Fruit fly (Drosophila melanogaster) whole organism, embryonic: ENCODE data around the gene AP-2mu.

ENCODE experiments used
- CG10267 ChIP-seq: fragments of 200-800 bp; sonication (Bioruptor generic); optimal IDR thresholded peaks from 2 replicates; lab custom pipeline; 2018; ENCODE audit warnings: missing biosample characterization, mild to moderate bottlenecking, missing genetic modification characterization, moderate library complexity
- CG10321 ChIP-seq: fragments of 200-800 bp; sonication (Bioruptor generic); IDR thresholded peaks from 2 replicates; pipeline ENCODE4 v1.3.6; 2022; ENCODE audit warnings: missing biosample characterization, missing genetic modification characterization
- CG1233 ChIP-seq: fragments of 200-800 bp; sonication (Bioruptor generic); optimal IDR thresholded peaks from 4 replicates; lab custom pipeline; 2018; ENCODE audit warnings: missing biosample characterization, mild to moderate bottlenecking, missing genetic modification characterization
- CG12659 ChIP-seq: fragments of 200-800 bp; sonication (Bioruptor generic); optimal IDR thresholded peaks from 3 replicates; lab custom pipeline; 2017; ENCODE audit warnings: mild to moderate bottlenecking, missing biosample characterization, missing genetic modification reagents, missing genetic modification characterization
- CG13287 ChIP-seq: fragments of 200-800 bp; sonication (Bioruptor generic); IDR thresholded peaks from 2 replicates; pipeline ENCODE4 v1.3.6; 2022; ENCODE audit warnings: missing biosample characterization, missing genetic modification characterization; ENCODE audit not compliant: partially characterized antibody
- CG13424 ChIP-seq: fragments of 200-800 bp; sonication (Bioruptor generic); optimal IDR thresholded peaks from 2 replicates; lab custom pipeline; 2019; ENCODE audit warnings: missing biosample characterization, mild to moderate bottlenecking, missing genetic modification characterization, moderate library complexity
- CG14710 ChIP-seq: fragments of 200-800 bp; sonication (Bioruptor generic); optimal IDR thresholded peaks from 3 replicates; lab custom pipeline; 2019; ENCODE audit warnings: missing biosample characterization, mild to moderate bottlenecking, missing genetic modification characterization, moderate library complexity
- CG15479 ChIP-seq: fragments of 200-800 bp; sonication (Bioruptor generic); optimal IDR thresholded peaks from 3 replicates; lab custom pipeline; 2019; ENCODE audit warnings: missing biosample characterization, mild to moderate bottlenecking, missing genetic modification characterization, moderate library complexity
- CG17385 ChIP-seq: fragments of 200-800 bp; sonication (Bioruptor generic); optimal IDR thresholded peaks from 3 replicates; lab custom pipeline; 2018; ENCODE audit warnings: missing biosample characterization, mild to moderate bottlenecking, missing genetic modification characterization
- CG17829 ChIP-seq: fragments of 200-800 bp; optimal IDR thresholded peaks from 2 replicates; lab custom pipeline; 2019; ENCODE audit warnings: missing biosample characterization, mild to moderate bottlenecking, missing genetic modification characterization, moderate library complexity
- CG2712 ChIP-seq: fragments of 200-800 bp; optimal IDR thresholded peaks from 3 replicates; lab custom pipeline; 2019; ENCODE audit warnings: missing biosample characterization, mild to moderate bottlenecking, missing genetic modification characterization, moderate library complexity
- CG4328 ChIP-seq: fragments of 200-800 bp; sonication (Bioruptor generic); optimal IDR thresholded peaks from 3 replicates; lab custom pipeline; 2017; ENCODE audit warnings: missing biosample characterization, missing genetic modification reagents, missing genetic modification characterization
- CG5180 ChIP-seq: fragments of 200-800 bp; sonication (Bioruptor generic); optimal IDR thresholded peaks from 3 replicates; lab custom pipeline; 2017; ENCODE audit warnings: missing biosample characterization, missing genetic modification characterization, mild to moderate bottlenecking, moderate library complexity, missing genetic modification reagents
- CG7745 ChIP-seq: fragments of 200-800 bp; sonication (Bioruptor generic); optimal IDR thresholded peaks from 2 replicates; lab custom pipeline; 2018; ENCODE audit warnings: missing biosample characterization, mild to moderate bottlenecking, missing genetic modification characterization, moderate library complexity
- CG7928 ChIP-seq: fragments of 200-800 bp; sonication (Bioruptor generic); optimal IDR thresholded peaks from 2 replicates; lab custom pipeline; 2017; ENCODE audit warnings: missing biosample characterization, mild to moderate bottlenecking, missing genetic modification characterization
- CG7987 ChIP-seq: fragments of 200-800 bp; sonication (Bioruptor generic); optimal IDR thresholded peaks from 2 replicates; lab custom pipeline; 2018; ENCODE audit warnings: missing biosample characterization, mild to moderate bottlenecking, missing genetic modification characterization, moderate library complexity
- CG9797 ChIP-seq: fragments of 200-800 bp; sonication (Bioruptor generic); optimal IDR thresholded peaks from 3 replicates; lab custom pipeline; 2018; ENCODE audit warnings: missing biosample characterization, mild to moderate bottlenecking, missing genetic modification characterization
- CTCF ChIP-seq: fragments of 200-800 bp; sonication (Bioruptor generic); optimal IDR thresholded peaks from 2 replicates; lab custom pipeline; 2017; ENCODE audit warnings: missing biosample characterization, mild to moderate bottlenecking, missing genetic modification characterization, moderate library complexity
- Dref ChIP-seq: fragments of 200-800 bp; sonication (Bioruptor generic); IDR thresholded peaks from 2 replicates; pipeline ENCODE4 v1.3.6; 2022; ENCODE audit warnings: missing biosample characterization, missing genetic modification characterization
- Ets97D ChIP-seq: fragments of 200-800 bp; sonication (Bioruptor generic); optimal IDR thresholded peaks from 3 replicates; lab custom pipeline; 2016; ENCODE audit warnings: missing biosample characterization, missing genetic modification characterization
- Hand ChIP-seq: fragments of 200-800 bp; sonication (Bioruptor generic); optimal IDR thresholded peaks from 2 replicates; lab custom pipeline; 2017; ENCODE audit warnings: mild to moderate bottlenecking, missing biosample characterization, missing genetic modification reagents, missing genetic modification characterization
- MBD-R2 ChIP-seq: fragments of 200-800 bp; sonication (Bioruptor generic); IDR thresholded peaks from 2 replicates; pipeline ENCODE4 v1.3.6; 2022; ENCODE audit warnings: missing biosample characterization, missing genetic modification characterization
- Max ChIP-seq: fragments of 200-800 bp; sonication (Bioruptor generic); optimal IDR thresholded peaks from 2 replicates; lab custom pipeline; 2016; ENCODE audit warnings: missing biosample characterization, mild to moderate bottlenecking, missing genetic modification characterization
- Med ChIP-seq: fragments of 200-800 bp; sonication (Bioruptor generic); peaks from one replicate; lab custom pipeline; 2016; ENCODE audit warnings: missing biosample characterization, missing genetic modification characterization, mild to moderate bottlenecking, inconsistent platforms, moderate library complexity
- Myb ChIP-seq: fragments of 200-800 bp; sonication (Bioruptor generic); optimal IDR thresholded peaks from 2 replicates; lab custom pipeline; 2016; ENCODE audit warnings: missing biosample characterization, missing genetic modification characterization
- Rfx ChIP-seq: fragments of 200-800 bp; sonication (Bioruptor generic); IDR thresholded peaks from 2 replicates; pipeline ENCODE4 v1.3.6; 2022; ENCODE audit warnings: missing biosample characterization, missing genetic modification characterization
- Sin3A ChIP-seq: fragments of >200 bp; optimal IDR thresholded peaks from 2 replicates; lab custom pipeline; 2018
- Sry-δ ChIP-seq: fragments of 200-800 bp; sonication (Bioruptor generic); optimal IDR thresholded peaks from 2 replicates; lab custom pipeline; 2016; ENCODE audit warnings: missing biosample characterization, missing genetic modification characterization
- Tbp ChIP-seq: fragments of >200 bp; optimal IDR thresholded peaks from 2 replicates; lab custom pipeline; 2018; ENCODE audit warnings: missing biosample characterization, missing genetic modification characterization
- aop ChIP-seq: fragments of 200-800 bp; sonication (Bioruptor generic); IDR thresholded peaks from 2 replicates; pipeline ENCODE4 v1.3.6; 2022; ENCODE audit warnings: missing biosample characterization, missing genetic modification characterization
- ash1 ChIP-seq: fragments of 200-800 bp; sonication (Bioruptor generic); optimal IDR thresholded peaks from 2 replicates; lab custom pipeline; 2018; ENCODE audit warnings: missing biosample characterization, mild to moderate bottlenecking, missing genetic modification characterization
- bab2 ChIP-seq: fragments of 200-800 bp; sonication (Bioruptor generic); optimal IDR thresholded peaks from 2 replicates; lab custom pipeline; 2016; ENCODE audit warnings: missing biosample characterization, missing genetic modification characterization
- cg ChIP-seq: fragments of 200-800 bp; sonication (Bioruptor generic); optimal IDR thresholded peaks from 3 replicates; lab custom pipeline; 2019; ENCODE audit warnings: missing biosample characterization, mild to moderate bottlenecking, missing genetic modification characterization, moderate library complexity
- chif ChIP-seq, 2 experiments: fragments of 200-800 bp; sonication (Bioruptor generic); optimal IDR thresholded peaks; 3 replicates each; lab custom pipeline; 2016; ENCODE audit warnings: missing biosample characterization in 2 of 2, missing genetic modification characterization in 2 of 2
- dm ChIP-seq: fragments of 200-800 bp; sonication (Bioruptor generic); optimal IDR thresholded peaks from 3 replicates; lab custom pipeline; 2016; ENCODE audit warnings: missing biosample characterization, missing genetic modification characterization
- exex ChIP-seq: fragments of 200-800 bp; sonication (Bioruptor generic); optimal IDR thresholded peaks from 4 replicates; lab custom pipeline; 2018; ENCODE audit warnings: missing biosample characterization, mild to moderate bottlenecking, missing genetic modification characterization, moderate library complexity
- ftz-f1 ChIP-seq: fragments of 200-800 bp; sonication (Bioruptor generic); optimal IDR thresholded peaks from 2 replicates; lab custom pipeline; 2016; ENCODE audit warnings: missing biosample characterization, missing genetic modification characterization
- gcm ChIP-seq: fragments of 200-800 bp; sonication (Bioruptor generic); optimal IDR thresholded peaks from 2 replicates; lab custom pipeline; 2019; ENCODE audit warnings: missing biosample characterization, mild to moderate bottlenecking, missing genetic modification characterization, moderate library complexity
- grau ChIP-seq: fragments of 200-800 bp; optimal IDR thresholded peaks from 3 replicates; lab custom pipeline; 2019; ENCODE audit warnings: missing biosample characterization, mild to moderate bottlenecking, missing genetic modification characterization, moderate library complexity
- grn ChIP-seq: fragments of 200-800 bp; sonication (Bioruptor generic); optimal IDR thresholded peaks from 3 replicates; lab custom pipeline; 2017; ENCODE audit warnings: missing biosample characterization, missing genetic modification characterization
- kay ChIP-seq: fragments of 200-800 bp; sonication (Bioruptor generic); optimal IDR thresholded peaks from 2 replicates; lab custom pipeline; 2016; ENCODE audit warnings: missing biosample characterization, missing genetic modification characterization
- lola ChIP-seq, 3 experiments: fragments of >200 bp in 2 of 3; fragments of 200-800 bp in 1 of 3; sonication (Bioruptor generic) in 1 of 3; optimal IDR thresholded peaks; 2 replicates each; lab custom pipeline; 2017 to 2019; ENCODE audit warnings: missing biosample characterization in 3 of 3, missing genetic modification characterization in 3 of 3, mild to moderate bottlenecking in 1 of 3, moderate library complexity in 1 of 3
- luna ChIP-seq: fragments of 200-800 bp; sonication (Bioruptor generic); optimal IDR thresholded peaks from 2 replicates; lab custom pipeline; 2016; ENCODE audit warnings: missing biosample characterization, missing genetic modification characterization
- nerfin-1 ChIP-seq: fragments of 200-800 bp; sonication (Bioruptor generic); optimal IDR thresholded peaks from 3 replicates; lab custom pipeline; 2019; ENCODE audit warnings: missing biosample characterization, mild to moderate bottlenecking, missing genetic modification characterization, moderate library complexity
- rib ChIP-seq: fragments of 200-800 bp; sonication (Bioruptor generic); IDR thresholded peaks from 2 replicates; pipeline ENCODE4 v1.3.6; 2022; ENCODE audit warnings: missing biosample characterization, missing genetic modification characterization
- row ChIP-seq: fragments of 200-800 bp; sonication (Bioruptor generic); IDR thresholded peaks from 3 replicates; pipeline ENCODE4 v1.3.6; 2022; ENCODE audit warnings: missing biosample characterization, missing genetic modification characterization
- sima ChIP-seq: fragments of 200-800 bp; sonication (Bioruptor generic); optimal IDR thresholded peaks from 2 replicates; lab custom pipeline; 2016; ENCODE audit warnings: missing biosample characterization, missing genetic modification characterization
- slbo ChIP-seq: fragments of 200-800 bp; sonication (Bioruptor generic); IDR thresholded peaks from 2 replicates; pipeline ENCODE4 v1.3.6; 2022; ENCODE audit warnings: missing biosample characterization, missing genetic modification characterization
- tgo ChIP-seq: fragments of 200-800 bp; sonication (Bioruptor generic); IDR thresholded peaks from 3 replicates; pipeline ENCODE4 v1.3.6; 2022; ENCODE audit warnings: missing biosample characterization, missing genetic modification characterization
- unc-4 ChIP-seq: fragments of 200-800 bp; sonication (Bioruptor generic); IDR thresholded peaks from 2 replicates; pipeline ENCODE4 v1.3.6; 2022; ENCODE audit warnings: missing biosample characterization, missing genetic modification characterization; ENCODE audit not compliant: partially characterized antibody
- vfl ChIP-seq: fragments of 200-800 bp; sonication (Bioruptor generic); optimal IDR thresholded peaks from 2 replicates; lab custom pipeline; 2016; ENCODE audit warnings: missing biosample characterization, missing genetic modification characterization

AP-2mu gene

dm6 chr3R:22420911-22421310 is 41.3 kb upstream of the AP-2mu start, which contains the start of the genes Nop56 and mats (continued):
- peak; percentile 30 for TF ChIP-seq Sry-δ (GFP tag; lab: Kevin White, UChicago)
- TF ChIP-seq exex, result peak; percentile 41
- TF ChIP-seq CG17829 (tag; lab: Kevin White, UChicago), result peak; percentile 42
- peak; percentile 94 for TF ChIP-seq CG10321 (GFP tag; lab: Robert Waterston, UW)
- TF ChIP-seq Hand, result no peak
- peak; percentile 54 for TF ChIP-seq slbo (GFP tag; lab: Robert Waterston, UW)
- no peak for TF ChIP-seq sima (GFP tag; lab: Kevin White, UChicago)
- TF ChIP-seq gcm (GFP tag; lab: Kevin White, UChicago), result peak; percentile 19
- peak; percentile 35; the same call in 1 of the 3 replicates for TF ChIP-seq row (GFP tag; lab: Robert Waterston, UW)
- peak; percentile 29 for TF ChIP-seq nerfin-1 (tag; lab: Kevin White, UChicago)
- TF ChIP-seq lola (GFP tag; optimal IDR thresholded peaks at IDR 0.05; lab: Kevin White, UChicago), result no peak
- peak; percentile 43 for TF ChIP-seq CG15479
- TF ChIP-seq vfl (GFP tag; lab: Kevin White, UChicago), result no peak
- no peak for TF ChIP-seq kay (GFP tag; lab: Kevin White, UChicago)
- peak; percentile 74 for TF ChIP-seq CG14710
- no peak for TF ChIP-seq Rfx (GFP tag; lab: Robert Waterston, UW)
- peak; percentile 57; the same call in 1 of the 2 replicates for TF ChIP-seq CG13287
- no peak for TF ChIP-seq bab2
- TF ChIP-seq CG10267 (tag; lab: Kevin White, UChicago), result peak; percentile 62
- TF ChIP-seq ftz-f1, result peak; percentile 45
- TF ChIP-seq Tbp (GFP tag; lab: Kevin White, UChicago), result peak; percentile 40
- peak; percentile 34 for TF ChIP-seq CG7987 (GFP tag; lab: Kevin White, UChicago)
- no peak for TF ChIP-seq CG1233 (GFP tag; lab: Kevin White, UChicago)
- TF ChIP-seq dm (GFP tag; lab: Kevin White, UChicago), result peak; percentile 98
- peak; percentile 41 for TF ChIP-seq Sin3A (lab: Kevin White, UChicago)
- TF ChIP-seq grau (tag; lab: Kevin White, UChicago), result peak; percentile 20
- TF ChIP-seq rib (GFP tag; lab: Robert Waterston, UW), result peak; percentile 27; the same call in 1 of the 2 replicates
- peak; percentile 45 for TF ChIP-seq CG2712 (tag; lab: Kevin White, UChicago)
- no peak for TF ChIP-seq CG4328 (GFP tag; lab: Kevin White, UChicago)
- peak; percentile 11 for TF ChIP-seq Myb (GFP tag; lab: Kevin White, UChicago)
- TF ChIP-seq CG5180 (GFP tag; lab: Kevin White, UChicago), result peak; percentile 64
- TF ChIP-seq luna (GFP tag; lab: Kevin White, UChicago), result no peak
- TF ChIP-seq CG17385 (GFP tag; lab: Kevin White, UChicago), result peak; percentile 2
- peak; percentile 83 for TF ChIP-seq Ets97D (GFP tag; lab: Kevin White, UChicago)
- peak; percentile 98 for TF ChIP-seq Max
- TF ChIP-seq Med (GFP tag; lab: Kevin White, UChicago), result peak; percentile 89
- TF ChIP-seq Dref (GFP tag; lab: Robert Waterston, UW), result peak; percentile 37
- peak; percentile 13 for TF ChIP-seq CTCF (GFP tag; lab: Kevin White, UChicago)
- peak; percentile 79 for TF ChIP-seq MBD-R2 (GFP tag; lab: Robert Waterston, UW)
- TF ChIP-seq grn, result peak; percentile 48
- no peak for TF ChIP-seq CG7928 (GFP tag; lab: Kevin White, UChicago)
- TF ChIP-seq CG12659 (GFP tag; lab: Kevin White, UChicago), result peak; percentile 72
- peak; percentile 97 for TF ChIP-seq CG9797 (GFP tag; lab: Kevin White, UChicago)
- no peak for TF ChIP-seq chif (GFP tag; optimal IDR thresholded peaks at IDR 0.05; lab: Kevin White, UChicago)
- TF ChIP-seq unc-4 (GFP tag; lab: Robert Waterston, UW), result 0 out of 2 replicates have a peak, but pooled peaks have one; percentile 38
- TF ChIP-seq ash1, result no peak
- TF ChIP-seq cg, result peak; percentile 73
- peak; percentile 21 for TF ChIP-seq CG7745 (tag; lab: Kevin White, UChicago)
- TF ChIP-seq aop, result no peak
- peak; percentile 4 for TF ChIP-seq CG13424 (tag; lab: Kevin White, UChicago)
- no peak for TF ChIP-seq tgo
